Fruit fly (Drosophila melanogaster) whole organism, pupa: ENCODE data around the gene Ir94g.

Experiments
- CG10348 ChIP-seq: fragments of 200-800 bp; sonication (Bioruptor generic); IDR thresholded peaks from 2 replicates; pipeline ENCODE4 v1.3.6; 2022; ENCODE audit warnings: missing biosample characterization, missing genetic modification characterization
- CG8159 ChIP-seq: fragments of 200-800 bp; sonication (Bioruptor generic); optimal IDR thresholded peaks from 3 replicates; lab custom pipeline; 2018; ENCODE audit warnings: missing biosample characterization, mild to moderate bottlenecking, missing genetic modification characterization, moderate library complexity
- CG8301 ChIP-seq: fragments of 200-800 bp; sonication (Bioruptor generic); optimal IDR thresholded peaks from 2 replicates; lab custom pipeline; 2018; ENCODE audit warnings: missing biosample characterization, mild to moderate bottlenecking, missing genetic modification characterization
- CG9948 ChIP-seq: fragments of 200-800 bp; sonication (Bioruptor generic); optimal IDR thresholded peaks from 2 replicates; lab custom pipeline; 2018; ENCODE audit warnings: missing biosample characterization, mild to moderate bottlenecking, missing genetic modification characterization, moderate library complexity
- EcR ChIP-seq: fragments of 200-800 bp; sonication (Bioruptor generic); optimal IDR thresholded peaks from 3 replicates; lab custom pipeline; 2019; ENCODE audit warnings: missing biosample characterization, missing genetic modification characterization, mild to moderate bottlenecking, moderate library complexity, missing genetic modification reagents
- Pif1B ChIP-seq: fragments of 200-800 bp; sonication (Bioruptor generic); optimal IDR thresholded peaks from 3 replicates; lab custom pipeline; 2016; ENCODE audit warnings: missing biosample characterization, missing genetic modification characterization
- gl ChIP-seq: fragments of 200-800 bp; sonication (Bioruptor generic); optimal IDR thresholded peaks from 2 replicates; lab custom pipeline; 2018; ENCODE audit warnings: missing biosample characterization, mild to moderate bottlenecking, missing genetic modification characterization
- rn ChIP-seq: fragments of 200-800 bp; sonication (Bioruptor generic); IDR thresholded peaks from 2 replicates; pipeline ENCODE4 v1.3.6; 2022; ENCODE audit warnings: missing biosample characterization, missing genetic modification characterization

- TF ChIP-seq gl (tag; lab: Kevin White, UChicago) (no peak), CG10348 (no peak), CG8159 (tag; lab: Kevin White, UChicago) (no peak), rn (no peak), CG8301 (tag; lab: Kevin White, UChicago) (no peak), Pif1B (GFP tag; lab: Kevin White, UChicago) (no peak), CG9948 (tag; lab: Kevin White, UChicago) (no peak), EcR (no peak)
Measured at dm6 chr3R:23522296-23522695, 38.6 kb downstream of the Ir94g start.
